Fruit fly (Drosophila melanogaster): ENCODE results near the gene Pgk.

Pgk gene

DNA sequence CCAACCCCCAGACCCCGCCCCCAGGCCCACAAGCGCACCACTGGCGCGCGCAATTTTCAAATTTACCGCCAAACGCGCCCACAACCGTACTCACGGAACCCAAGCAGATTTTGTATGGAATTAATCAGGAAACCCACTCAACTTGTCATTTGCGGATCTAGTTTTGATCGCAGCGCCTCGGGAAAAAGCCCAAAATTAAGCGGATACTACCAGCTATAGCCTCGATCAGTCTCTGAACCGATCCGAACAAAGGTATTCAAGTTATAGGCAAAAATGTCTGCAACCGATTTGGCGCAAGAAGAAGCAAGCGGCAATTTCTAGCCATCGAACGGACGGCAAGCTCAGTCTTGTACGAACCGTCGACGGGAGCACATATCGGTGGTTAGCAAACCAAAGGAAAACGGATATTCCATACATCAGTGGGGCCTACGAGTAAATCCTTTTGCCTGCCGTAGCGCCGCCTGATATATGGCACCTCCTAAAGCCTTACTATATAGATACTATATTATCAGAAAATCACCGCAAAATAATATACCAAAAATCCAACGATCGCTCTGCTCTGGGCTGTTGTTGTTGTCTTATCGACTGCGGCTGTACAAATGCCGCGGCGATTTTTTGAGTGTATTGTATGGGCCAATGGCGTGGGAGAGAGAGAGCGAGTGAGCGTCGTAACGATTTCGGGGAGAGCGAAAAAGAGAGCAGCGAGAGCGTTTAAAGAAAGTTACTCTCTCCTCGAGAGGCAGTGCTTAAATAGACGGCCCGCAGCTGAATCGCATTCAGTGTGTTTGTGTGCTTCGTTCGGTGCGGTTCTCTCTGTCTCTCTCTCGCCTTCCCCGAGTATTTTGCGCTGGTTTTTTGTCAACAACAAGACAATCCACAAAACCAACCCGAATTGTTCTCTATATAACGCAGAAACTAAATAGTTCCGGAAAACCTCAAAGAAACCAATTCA lies at the start of gene Pgk (continued):
- TF ChIP-seq CG8388 (GFP tag; optimal IDR thresholded peaks at IDR 0.05) (peak; percentile 26), h (optimal IDR thresholded peaks at IDR 0.05) (no peak), jumu (GFP tag; optimal IDR thresholded peaks at IDR 0.05) (peak; percentile 80), CTCF (GFP tag; optimal IDR thresholded peaks at IDR 0.05) (peak; percentile 44), CG17568 (GFP tag; optimal IDR thresholded peaks at IDR 0.05) (peak; percentile 80), dmrt99B (tag; optimal IDR thresholded peaks at IDR 0.05) (peak; percentile 45), B-H2 (GFP tag; optimal IDR thresholded peaks at IDR 0.05) (peak; percentile 18), bsh (GFP tag; optimal IDR thresholded peaks at IDR 0.05) (peak; percentile 40 to 75), zf30C (GFP tag; optimal IDR thresholded peaks at IDR 0.05) (peak; percentile 100), pfk (GFP tag; optimal IDR thresholded peaks at IDR 0.05) (peak; percentile 30), CG12659 (GFP tag; optimal IDR thresholded peaks at IDR 0.05) (peak; percentile 20), CG9876 (GFP tag; optimal IDR thresholded peaks at IDR 0.05) (peak; percentile 31), NK7.1 (GFP tag; optimal IDR thresholded peaks at IDR 0.05) (peak; percentile 53), nmo (GFP tag; optimal IDR thresholded peaks at IDR 0.05) (peak; percentile 25), CG18476 (GFP tag; optimal IDR thresholded peaks at IDR 0.05) (peak; percentile 59), CG12769 (tag; optimal IDR thresholded peaks at IDR 0.05) (peak; percentile 83), NC2β (GFP tag; optimal IDR thresholded peaks at IDR 0.05) (peak; percentile 84), Gug (GFP tag; IDR thresholded peaks at IDR 0.05) (peak; percentile 1; the same call in 1 of the 4 replicates), CG15011 (GFP tag; optimal IDR thresholded peaks at IDR 0.05) (peak; percentile 59), NC2α (GFP tag; optimal IDR thresholded peaks at IDR 0.05) (peak; percentile 78), Deaf1 (tag; optimal IDR thresholded peaks at IDR 0.05) (peak; percentile 63), CG30431 (GFP tag; optimal IDR thresholded peaks at IDR 0.05) (no peak), CG3995 (GFP tag; optimal IDR thresholded peaks at IDR 0.05) (no peak), fd3F (GFP tag; optimal IDR thresholded peaks at IDR 0.05) (no peak), sens (GFP tag) (peak; percentile 94), CG9817 (tag; optimal IDR thresholded peaks at IDR 0.05) (peak; percentile 16), CG12942 (GFP tag; optimal IDR thresholded peaks at IDR 0.05) (no peak), GATAe (GFP tag; conservative IDR thresholded peaks at IDR 0.05) (no peak), CG5180 (GFP tag; optimal IDR thresholded peaks at IDR 0.05) (peak; percentile 69), Camta (GFP tag; optimal IDR thresholded peaks at IDR 0.05) (peak; percentile 28), CG6813 (GFP tag; optimal IDR thresholded peaks at IDR 0.05) (peak; percentile 63), CG9727 (GFP tag; optimal IDR thresholded peaks at IDR 0.05) (peak; percentile 49), luna (GFP tag; optimal IDR thresholded peaks at IDR 0.05) (no peak), CG34224 (GFP tag; IDR thresholded peaks at IDR 0.05; ENCODE audit: partially characterized antibody) (no peak), Nf-YB (GFP tag; optimal IDR thresholded peaks at IDR 0.05) (peak; percentile 89), CG2120 (GFP tag; optimal IDR thresholded peaks at IDR 0.05) (peak; percentile 61), tna (GFP tag; IDR thresholded peaks at IDR 0.05; ENCODE audit: partially characterized antibody) (no peak), CG8924 (tag; optimal IDR thresholded peaks at IDR 0.05) (peak; percentile 61), Sry-δ (GFP tag; optimal IDR thresholded peaks at IDR 0.05) (no peak), Dek (tag; optimal IDR thresholded peaks at IDR 0.05) (peak; percentile 55), CG10321 (GFP tag; IDR thresholded peaks at IDR 0.05) (no peak), CG4707 (GFP tag; optimal IDR thresholded peaks at IDR 0.05) (no peak), oc (tag; optimal IDR thresholded peaks at IDR 0.05) (peak; percentile 75), gcm2 (GFP tag; optimal IDR thresholded peaks at IDR 0.05) (peak; percentile 16), CG8944 (GFP tag; optimal IDR thresholded peaks at IDR 0.05) (peak; percentile 17), CG6791 (GFP tag; IDR thresholded peaks at IDR 0.05; ENCODE audit: partially characterized antibody) (no peak), Fer1 (GFP tag; optimal IDR thresholded peaks at IDR 0.05) (peak; percentile 83), C15 (GFP tag; IDR thresholded peaks at IDR 0.05) (no peak), pb (GFP tag; optimal IDR thresholded peaks at IDR 0.05) (peak; percentile 1)
